Worm (Caenorhabditis elegans): Measurements from ENCODE around the gene T28A11.20.

The T28A11.20 gene

DNA sequence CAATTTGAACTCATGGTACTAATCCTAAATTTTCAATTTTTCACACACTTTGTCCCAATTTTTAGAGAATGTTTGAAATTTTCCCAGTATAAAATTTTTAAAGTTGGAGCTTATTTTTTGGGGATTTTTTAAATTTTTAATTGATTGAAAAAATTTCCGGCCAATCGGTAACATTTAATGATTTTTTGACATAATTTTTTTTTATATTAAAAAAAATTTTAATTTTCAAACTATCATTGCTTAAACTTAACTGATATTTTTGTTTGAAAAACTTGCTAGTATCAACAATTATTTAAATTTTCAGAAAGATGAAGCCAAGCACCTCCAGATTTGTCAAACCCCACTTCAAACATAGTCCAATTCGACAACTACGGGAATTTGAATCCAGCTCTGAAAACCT, 15.8 kb downstream of the T28A11.20 start, which contains the start of gene T28A11.22:
TSS of gene T28A11.22 (plus strand) at position 301 of the 400 bp plus-strand sequence.
- TF ChIP-seq unc-3 (GFP tag; conservative IDR thresholded peaks at IDR 0.05) (no peak), unc-3 (tag; optimal IDR thresholded peaks at IDR 0.05) (no peak), ttx-3 (tag; optimal IDR thresholded peaks at IDR 0.05) (no peak), ceh-6 (GFP tag; optimal IDR thresholded peaks at IDR 0.05) (no peak), K02D7.2 (tag; optimal IDR thresholded peaks at IDR 0.05) (no peak), C38D4.7 (GFP tag; optimal IDR thresholded peaks at IDR 0.05) (no peak), pat-9 (tag; optimal IDR thresholded peaks at IDR 0.05) (no peak), sox-2 (GFP tag; IDR thresholded peaks at IDR 0.05) (no peak), Y22D7AL.16 (tag; optimal IDR thresholded peaks at IDR 0.05) (no peak), lin-11 (tag; optimal IDR thresholded peaks at IDR 0.05) (no peak), C08G9.2 (tag; optimal IDR thresholded peaks at IDR 0.05) (no peak), pax-1 (tag; optimal IDR thresholded peaks at IDR 0.05) (no peak), pha-4 (tag; optimal IDR thresholded peaks at IDR 0.05) (no peak), ceh-19 (GFP tag; optimal IDR thresholded peaks at IDR 0.05) (no peak), hlh-6 (tag; optimal IDR thresholded peaks at IDR 0.05) (no peak)

DNA sequence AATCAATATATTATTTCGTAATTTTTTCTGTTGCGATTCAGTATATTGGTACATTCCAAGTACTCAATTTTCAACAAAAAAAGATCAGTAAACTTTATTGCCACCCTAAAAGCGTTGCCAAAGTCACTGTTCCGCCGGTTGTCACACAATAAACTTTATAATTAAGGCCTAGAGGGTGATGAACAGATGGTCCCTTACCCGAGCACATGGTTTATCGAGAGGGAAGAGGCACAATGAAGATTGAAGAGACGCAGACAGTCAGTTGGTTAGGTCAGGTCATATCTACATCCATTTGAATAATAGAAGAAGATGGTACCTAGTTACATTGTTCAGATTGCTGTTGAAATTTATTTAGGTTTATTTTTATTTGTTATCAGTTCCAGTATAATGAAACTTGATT, 16.2 kb downstream of the T28A11.20 start:
- TF ChIP-seq hlh-30 (tag; optimal IDR thresholded peaks at IDR 0.05; ENCODE audit: insufficient read depth) (peak; percentile 37), hlh-8 (tag; optimal IDR thresholded peaks at IDR 0.05) (peak; percentile 30), hlh-13 (GFP tag; optimal IDR thresholded peaks at IDR 0.05) (no peak)

DNA sequence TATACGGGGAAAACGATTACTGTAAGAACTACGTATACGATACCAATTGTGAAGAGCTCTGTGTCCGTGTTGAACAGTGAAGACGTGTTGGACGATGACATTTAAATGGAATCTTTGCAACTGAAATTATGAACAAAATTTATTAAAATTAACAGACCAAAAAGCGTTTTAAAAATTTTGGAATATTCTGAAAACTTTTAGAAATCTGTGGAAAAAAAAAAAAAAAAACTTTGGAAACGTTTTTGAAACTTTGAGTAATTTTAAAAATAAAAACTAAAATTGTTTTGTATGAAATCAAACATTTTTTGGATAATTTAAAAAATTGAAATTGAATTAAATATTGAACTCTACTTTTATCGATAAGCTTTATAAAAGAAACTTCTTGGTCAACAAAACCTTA, 17.0 kb downstream of the T28A11.20 start, which contains the start of gene srt-63:
TSS of gene srt-63 (minus strand) at position 101 of the 400 bp plus-strand sequence.
- TF ChIP-seq ceh-6 (GFP tag; optimal IDR thresholded peaks at IDR 0.05) (no peak), ztf-16 (tag; optimal IDR thresholded peaks at IDR 0.05) (no peak), ahr-1 (tag; optimal IDR thresholded peaks at IDR 0.05) (no peak), tbx-7 (tag; optimal IDR thresholded peaks at IDR 0.05) (no peak), ceh-31 (tag; optimal IDR thresholded peaks at IDR 0.05) (no peak), dve-1 (tag; optimal IDR thresholded peaks at IDR 0.05) (no peak), zip-5 (tag; optimal IDR thresholded peaks at IDR 0.05) (no peak), pat-9 (tag; optimal IDR thresholded peaks at IDR 0.05) (no peak), unc-42 (tag; optimal IDR thresholded peaks at IDR 0.05) (no peak), hlh-8 (tag; optimal IDR thresholded peaks at IDR 0.05) (no peak), ceh-2 (tag; optimal IDR thresholded peaks at IDR 0.05) (no peak), elt-4 (tag; optimal IDR thresholded peaks at IDR 0.05) (no peak), pqm-1 (tag; optimal IDR thresholded peaks at IDR 0.05) (no peak), odd-2 (tag; optimal IDR thresholded peaks at IDR 0.05) (no peak), lim-6 (tag; optimal IDR thresholded peaks at IDR 0.05) (no peak)

DNA sequence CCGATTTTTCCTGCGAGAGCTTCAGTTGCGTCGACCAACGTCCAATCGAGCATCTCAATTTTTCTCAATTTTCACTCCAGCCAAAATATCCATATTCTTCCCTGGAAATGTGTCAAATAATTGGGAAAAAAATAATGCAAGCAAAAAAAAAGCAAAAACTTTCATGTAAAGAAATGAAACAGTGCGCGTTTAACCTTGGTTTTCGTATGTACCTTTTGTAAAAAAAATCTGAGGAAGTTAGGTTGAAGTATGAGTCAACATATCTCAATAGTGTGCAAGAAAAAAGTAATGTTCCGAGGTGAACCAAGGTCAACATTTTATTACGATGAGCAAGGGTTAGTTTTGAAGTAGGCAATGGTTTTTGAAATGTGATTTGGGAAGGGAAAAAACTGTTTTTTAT, 22.9 kb downstream of the T28A11.20 start, which contains the start of gene T28A11.13:
TSS of gene T28A11.13 (minus strand) at position 101 of the 400 bp plus-strand sequence.
- TF ChIP-seq ets-4 (tag; optimal IDR thresholded peaks at IDR 0.05) (no peak), unc-42 (tag; optimal IDR thresholded peaks at IDR 0.05) (no peak), dve-1 (tag; optimal IDR thresholded peaks at IDR 0.05) (no peak), ceh-19 (GFP tag; optimal IDR thresholded peaks at IDR 0.05) (no peak), ceh-18 (tag; optimal IDR thresholded peaks at IDR 0.05) (no peak), tbx-2 (tag; optimal IDR thresholded peaks at IDR 0.05) (no peak), eyg-1 (tag; optimal IDR thresholded peaks at IDR 0.05) (no peak), npax-4 (tag; optimal IDR thresholded peaks at IDR 0.05) (no peak)

DNA sequence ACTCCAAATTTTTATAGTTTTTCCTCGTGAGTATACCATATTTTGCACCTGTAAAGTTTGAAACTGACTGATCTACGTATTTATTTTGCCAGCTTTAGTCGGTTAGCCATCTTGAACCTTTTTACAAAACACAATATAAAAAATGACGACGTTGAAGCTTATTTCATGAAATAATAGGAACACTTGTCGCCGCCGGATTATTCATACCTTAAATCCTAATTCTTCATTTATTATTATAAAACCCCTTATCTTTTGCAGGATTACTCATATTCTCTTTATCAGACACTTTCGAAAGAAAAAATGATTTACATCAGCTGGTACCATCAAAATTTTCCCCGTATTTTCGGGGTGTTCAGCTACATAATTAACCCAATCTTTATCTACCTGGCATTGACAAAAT, 25.5 kb downstream of the T28A11.20 start, which contains the start of gene srj-8:
TSS of gene srj-8 (plus strand) at position 301 of the 400 bp plus-strand sequence.
- no peak for TF ChIP-seq nhr-11 (tag; optimal IDR thresholded peaks at IDR 0.05)
- no peak for TF ChIP-seq pros-1 (tag; optimal IDR thresholded peaks at IDR 0.05)
- no peak for TF ChIP-seq hlh-13 (GFP tag; optimal IDR thresholded peaks at IDR 0.05)
- TF ChIP-seq K09A11.1 (tag; optimal IDR thresholded peaks at IDR 0.05; ENCODE audit: insufficient read depth) = no peak
- no peak for TF ChIP-seq ets-4 (tag; optimal IDR thresholded peaks at IDR 0.05)
- no peak for TF ChIP-seq C38D4.7 (GFP tag; optimal IDR thresholded peaks at IDR 0.05)
- no peak for TF ChIP-seq zip-5 (tag; optimal IDR thresholded peaks at IDR 0.05)
- TF ChIP-seq unc-86 (tag; optimal IDR thresholded peaks at IDR 0.05) = no peak
- no peak for TF ChIP-seq ttx-3 (tag; optimal IDR thresholded peaks at IDR 0.05)
- TF ChIP-seq sox-4 (tag; optimal IDR thresholded peaks at IDR 0.05) = no peak
- no peak for TF ChIP-seq che-1 (tag; optimal IDR thresholded peaks at IDR 0.05)
- TF ChIP-seq ceh-18 (tag; optimal IDR thresholded peaks at IDR 0.05) = no peak
- TF ChIP-seq ceh-22 (tag; optimal IDR thresholded peaks at IDR 0.05) = no peak
- no peak for TF ChIP-seq ceh-30 (tag; optimal IDR thresholded peaks at IDR 0.05)
- no peak for TF ChIP-seq unc-42 (tag; optimal IDR thresholded peaks at IDR 0.05)
- no peak for TF ChIP-seq ceh-6 (GFP tag; optimal IDR thresholded peaks at IDR 0.05)
- no peak for TF ChIP-seq T23F11.4 (GFP tag; optimal IDR thresholded peaks at IDR 0.05)
- no peak for TF ChIP-seq nfya-1 (tag; optimal IDR thresholded peaks at IDR 0.05)
- no peak for TF ChIP-seq npax-4 (tag; optimal IDR thresholded peaks at IDR 0.05)
- no peak for TF ChIP-seq hlh-15 (tag; optimal IDR thresholded peaks at IDR 0.05)
